Fruit fly (Drosophila melanogaster) Kc167 (cell line): Measurements from ENCODE around the gene CG12883.

Source experiments
- Myc ChIP-seq: fragments of >200 bp; optimal IDR thresholded peaks from 2 replicates; lab custom pipeline; 2017; ENCODE audit warnings: missing external identifiers
- Sin3A ChIP-seq: fragments of >200 bp; optimal IDR thresholded peaks from 2 replicates; lab custom pipeline; 2018; ENCODE audit warnings: missing external identifiers
- h ChIP-seq: fragments of >200 bp; optimal IDR thresholded peaks from 3 replicates; lab custom pipeline; 2018; ENCODE audit warnings: missing external identifiers
- insv ChIP-seq: fragments of >200 bp; optimal IDR thresholded peaks from 3 replicates; lab custom pipeline; 2018; ENCODE audit warnings: missing external identifiers
- psq ChIP-seq: fragments of >200 bp; optimal IDR thresholded peaks from 2 replicates; lab custom pipeline; 2017; ENCODE audit warnings: missing external identifiers

- no peak for TF ChIP-seq h (lab: Kevin White, UChicago)
- TF ChIP-seq Myc (lab: Kevin White, UChicago) = no peak
- no peak for TF ChIP-seq psq (lab: Kevin White, UChicago)
- TF ChIP-seq insv (lab: Kevin White, UChicago) = no peak
- no peak for TF ChIP-seq Sin3A (lab: Kevin White, UChicago)
These were observed 27.0 kb downstream of the CG12883 start for dm6 chr3R:27706039-27706580.
